Worm (Caenorhabditis elegans) whole organism, young adult: Measurements from ENCODE around the gene bcl-11.

Experiments
- F23B12.7 ChIP-seq: sonication (generic microtip); optimal IDR thresholded peaks from 2 replicates; lab custom pipeline; 2017; ENCODE audit warnings: missing genetic modification characterization, mild to moderate bottlenecking, missing compliant biosample characterization, antibody characterized with exemption, moderate library complexity; ENCODE audit not compliant: insufficient read depth
- F55B11.4 ChIP-seq: sonication (generic microtip); optimal IDR thresholded peaks from 2 replicates; lab custom pipeline; 2016; ENCODE audit warnings: missing compliant biosample characterization, missing genetic modification characterization, borderline replicate concordance; ENCODE audit not compliant: insufficient read depth
- T26A5.8 ChIP-seq: sonication (generic microtip); optimal IDR thresholded peaks from 2 replicates; lab custom pipeline; 2016; ENCODE audit warnings: missing genetic modification characterization, missing compliant biosample characterization
- Y67H2A.10 ChIP-seq: fragments of 200-800 bp; sonication (Bioruptor generic); conservative IDR thresholded peaks from 2 replicates; pipeline ENCODE4 v1.3.6; 2022; ENCODE audit warnings: missing genetic modification reagents, missing genetic modification characterization, missing compliant biosample characterization
- Y95B8A.8 ChIP-seq: fragments of 200-800 bp; sonication (Bioruptor generic); IDR thresholded peaks from 2 replicates; pipeline ENCODE4 v1.3.6; 2022; ENCODE audit warnings: missing genetic modification reagents, missing genetic modification characterization, missing compliant biosample characterization
- akir-1 ChIP-seq: fragments of 200-800 bp; sonication (Bioruptor generic); optimal IDR thresholded peaks from 2 replicates; lab custom pipeline; 2018; ENCODE audit warnings: mild to moderate bottlenecking, missing genetic modification characterization, moderate library complexity, missing compliant biosample characterization
- aptf-3 ChIP-seq: fragments of 200-800 bp; sonication (Bioruptor generic); IDR thresholded peaks from 2 replicates; pipeline ENCODE4 v1.3.6; 2022; ENCODE audit warnings: missing genetic modification characterization, missing compliant biosample characterization
- atf-7 ChIP-seq: sonication (generic microtip); optimal IDR thresholded peaks from 2 replicates; lab custom pipeline; 2017; ENCODE audit warnings: mild to moderate bottlenecking, missing genetic modification characterization, missing compliant biosample characterization
- attf-6 ChIP-seq: fragments of 200-800 bp; sonication (Bioruptor generic); IDR thresholded peaks from 2 replicates; pipeline ENCODE4 v1.3.6; 2022; ENCODE audit warnings: missing genetic modification reagents, missing genetic modification characterization, missing compliant biosample characterization
- ceh-27 ChIP-seq: fragments of 200-800 bp; sonication (Bioruptor generic); optimal IDR thresholded peaks from 2 replicates; lab custom pipeline; 2018; ENCODE audit warnings: mild to moderate bottlenecking, missing genetic modification characterization, moderate library complexity, missing compliant biosample characterization
- ceh-91 ChIP-seq: fragments of 200-800 bp; sonication (Bioruptor generic); IDR thresholded peaks from 2 replicates; pipeline ENCODE4 v1.3.6; 2022; ENCODE audit warnings: missing genetic modification reagents, missing genetic modification characterization, missing compliant biosample characterization
- efl-1 ChIP-seq: fragments of 150-350 bp; optimal IDR thresholded peaks from 2 replicates; lab custom pipeline; 2014; ENCODE audit warnings: missing biosample characterization, missing genetic modification reagents, missing genetic modification characterization
- ets-4 ChIP-seq: fragments of 200-800 bp; sonication (Bioruptor generic); optimal IDR thresholded peaks from 2 replicates; lab custom pipeline; 2018; ENCODE audit warnings: mild to moderate bottlenecking, missing genetic modification characterization, missing compliant biosample characterization
- him-1 ChIP-seq: sonication (generic microtip); optimal IDR thresholded peaks from 2 replicates; lab custom pipeline; 2016; ENCODE audit warnings: missing genotype, missing genetic modification reagents, missing genetic modification characterization, missing compliant biosample characterization
- lin-26 ChIP-seq: fragments of 200-800 bp; sonication (Bioruptor generic); IDR thresholded peaks from 2 replicates; pipeline ENCODE4 v1.3.6; 2022; ENCODE audit warnings: missing genetic modification reagents, missing genetic modification characterization, missing compliant biosample characterization
- lir-1 ChIP-seq: fragments of 200-800 bp; sonication (Bioruptor generic); conservative IDR thresholded peaks from 2 replicates; pipeline ENCODE4 v1.3.6; 2022; ENCODE audit warnings: missing genetic modification reagents, missing genetic modification characterization, missing compliant biosample characterization
- lsy-27 ChIP-seq: sonication (generic microtip); optimal IDR thresholded peaks from 2 replicates; lab custom pipeline; 2017; ENCODE audit warnings: missing genetic modification characterization, mild to moderate bottlenecking, missing compliant biosample characterization, antibody characterized with exemption, missing genotype, borderline replicate concordance; ENCODE audit not compliant: insufficient read depth
- madf-10 ChIP-seq: sonication (generic microtip); optimal IDR thresholded peaks from 2 replicates; lab custom pipeline; 2016; ENCODE audit warnings: mild to moderate bottlenecking, missing genetic modification characterization, missing compliant biosample characterization
- madf-3 ChIP-seq: fragments of 200-800 bp; sonication (Bioruptor generic); IDR thresholded peaks from 2 replicates; pipeline ENCODE4 v1.3.6; 2022; ENCODE audit warnings: missing genetic modification reagents, missing genetic modification characterization, missing compliant biosample characterization
- madf-6 ChIP-seq: fragments of 200-800 bp; sonication (Bioruptor generic); IDR thresholded peaks from 2 replicates; pipeline ENCODE4 v1.3.6; 2022; ENCODE audit warnings: missing genetic modification reagents, missing genetic modification characterization, missing compliant biosample characterization
- nfya-2 ChIP-seq: fragments of 200-800 bp; sonication (Bioruptor generic); IDR thresholded peaks from 2 replicates; pipeline ENCODE4 v1.3.6; 2022; ENCODE audit warnings: missing genetic modification reagents, missing genetic modification characterization, missing compliant biosample characterization
- nhr-179 ChIP-seq: sonication (generic microtip); optimal IDR thresholded peaks from 2 replicates; lab custom pipeline; 2016; ENCODE audit warnings: mild to moderate bottlenecking, missing genetic modification characterization, missing compliant biosample characterization
- nhr-27 ChIP-seq: fragments of 200-800 bp; sonication (Bioruptor generic); optimal IDR thresholded peaks from 2 replicates; lab custom pipeline; 2018; ENCODE audit warnings: mild to moderate bottlenecking, missing genetic modification characterization, moderate library complexity, missing compliant biosample characterization
- nhr-80 ChIP-seq: sonication (generic microtip); optimal IDR thresholded peaks from 2 replicates; lab custom pipeline; 2016; ENCODE audit warnings: missing genetic modification characterization, missing compliant biosample characterization
- pha-4 ChIP-seq: fragments of 150-350 bp; sonication (generic microtip); optimal IDR thresholded peaks from 2 replicates; lab custom pipeline; 2014; ENCODE audit warnings: missing biosample characterization, missing genetic modification reagents, missing genetic modification characterization
- rcor-1 ChIP-seq: fragments of 200-800 bp; sonication (Bioruptor generic); IDR thresholded peaks from 2 replicates; pipeline ENCODE4 v1.3.6; 2022; ENCODE audit warnings: missing genetic modification reagents, missing genetic modification characterization, missing compliant biosample characterization
- sdz-38 ChIP-seq: sonication (generic microtip); optimal IDR thresholded peaks from 2 replicates; lab custom pipeline; 2016; ENCODE audit warnings: missing genotype, missing genetic modification characterization, missing compliant biosample characterization
- snpc-4 ChIP-seq, 5 experiments: fragments of 150-350 bp in 1 of 5; sonication (generic microtip) in 4 of 5; optimal IDR thresholded peaks; 2 replicates each; lab custom pipeline; 2014 to 2018; ENCODE audit warnings: missing genetic modification characterization in 5 of 5, missing biosample characterization in 3 of 5, antibody characterized with exemption in 2 of 5, mild to moderate bottlenecking in 2 of 5, missing compliant biosample characterization in 2 of 5, missing genotype in 2 of 5, moderate library complexity in 2 of 5, missing genetic modification reagents in 1 of 5
- xnd-1 ChIP-seq: sonication (generic microtip); optimal IDR thresholded peaks from 2 replicates; lab custom pipeline; 2016; ENCODE audit warnings: missing genotype, missing genetic modification reagents, missing genetic modification characterization, missing compliant biosample characterization
- ztf-22 ChIP-seq: fragments of 200-800 bp; sonication (Bioruptor generic); optimal IDR thresholded peaks from 2 replicates; lab custom pipeline; 2018; ENCODE audit warnings: mild to moderate bottlenecking, missing genetic modification characterization, moderate library complexity, missing compliant biosample characterization
- ztf-25 ChIP-seq: fragments of 200-800 bp; sonication (Bioruptor generic); IDR thresholded peaks from 2 replicates; pipeline ENCODE4 v1.3.6; 2022; ENCODE audit warnings: missing genetic modification reagents, missing genetic modification characterization, missing compliant biosample characterization
- ztf-3 ChIP-seq: fragments of 200-800 bp; sonication (Bioruptor generic); optimal IDR thresholded peaks from 2 replicates; lab custom pipeline; 2018; ENCODE audit warnings: mild to moderate bottlenecking, missing genetic modification characterization, missing compliant biosample characterization
- ztf-6 ChIP-seq: fragments of 200-800 bp; sonication (Bioruptor generic); IDR thresholded peaks from 2 replicates; pipeline ENCODE4 v1.3.6; 2022; ENCODE audit warnings: missing genetic modification reagents, missing genetic modification characterization, missing compliant biosample characterization

bcl-11 gene

ce11 chrV:6385677-6386276 is 30.0 kb downstream of the bcl-11 start:
- TF ChIP-seq madf-10 (no peak), lin-26 (no peak), him-1 (tag; lab: Kevin White, UChicago) (no peak), snpc-4 (GFP tag; optimal IDR thresholded peaks at IDR 0.05; lab: Kevin White, UChicago) (no peak), snpc-4 (tag; optimal IDR thresholded peaks at IDR 0.05; lab: Kevin White, UChicago) (no peak), efl-1 (GFP tag; lab: Kevin White, UChicago) (no peak), madf-6 (GFP tag; lab: Robert Waterston, UW) (no peak), xnd-1 (no peak), ceh-27 (GFP tag; lab: Kevin White, UChicago) (no peak), F55B11.4 (tag; lab: Kevin White, UChicago) (no peak), sdz-38 (tag; lab: Kevin White, UChicago) (no peak), lsy-27 (tag; lab: Kevin White, UChicago) (no peak), nfya-2 (GFP tag; lab: Robert Waterston, UW) (no peak), attf-6 (GFP tag; lab: Robert Waterston, UW) (no peak)

- no peak for TF ChIP-seq ztf-25 (GFP tag; lab: Robert Waterston, UW)
- TF ChIP-seq Y95B8A.8, result no peak
- no peak for TF ChIP-seq pha-4 (tag; lab: Kevin White, UChicago)
- TF ChIP-seq Y67H2A.10 (GFP tag; lab: Robert Waterston, UW), result no peak
- no peak for TF ChIP-seq xnd-1
- TF ChIP-seq T26A5.8 (tag; lab: Kevin White, UChicago), result no peak
- no peak for TF ChIP-seq nhr-27 (tag; lab: Kevin White, UChicago)
- TF ChIP-seq nhr-179 (tag; lab: Kevin White, UChicago), result no peak
These were observed 33.8 kb downstream of the bcl-11 start, which contains the start of gene F57F4.2 for ce11 chrV:6389634-6390033. Gene F57F4.2 (minus strand): TSS chrV:6389734.

ce11 chrV:6390163-6390562 is 34.3 kb downstream of the bcl-11 start, which contains the start of gene F57F4.1:
Gene F57F4.1 (plus strand): TSS chrV:6390463.
- no peak for TF ChIP-seq nhr-80 (tag; lab: Kevin White, UChicago)
- no peak for TF ChIP-seq ztf-3 (GFP tag; lab: Kevin White, UChicago)
- TF ChIP-seq atf-7, result no peak
- no peak for TF ChIP-seq F23B12.7
- TF ChIP-seq ztf-6, result no peak
- TF ChIP-seq akir-1 (GFP tag; lab: Kevin White, UChicago), result no peak
- TF ChIP-seq aptf-3 (GFP tag; lab: Robert Waterston, UW), result no peak
- no peak for TF ChIP-seq madf-3 (GFP tag; lab: Robert Waterston, UW)
- TF ChIP-seq ztf-22, result no peak
- TF ChIP-seq lir-1 (GFP tag; lab: Robert Waterston, UW), result no peak
- TF ChIP-seq rcor-1 (GFP tag; lab: Robert Waterston, UW), result no peak

ce11 chrV:6398922-6399321 is 43.1 kb downstream of the bcl-11 start:
- peak; percentile 5 for TF ChIP-seq ets-4 (GFP tag; lab: Kevin White, UChicago)
- no peak for TF ChIP-seq attf-6 (GFP tag; lab: Robert Waterston, UW)
- TF ChIP-seq nhr-80 (tag; lab: Kevin White, UChicago), result peak; percentile 75
- no peak for TF ChIP-seq ceh-91
